Fruit fly (Drosophila melanogaster): Measurements from ENCODE around the gene Pxn.

Pxn gene

DNA sequence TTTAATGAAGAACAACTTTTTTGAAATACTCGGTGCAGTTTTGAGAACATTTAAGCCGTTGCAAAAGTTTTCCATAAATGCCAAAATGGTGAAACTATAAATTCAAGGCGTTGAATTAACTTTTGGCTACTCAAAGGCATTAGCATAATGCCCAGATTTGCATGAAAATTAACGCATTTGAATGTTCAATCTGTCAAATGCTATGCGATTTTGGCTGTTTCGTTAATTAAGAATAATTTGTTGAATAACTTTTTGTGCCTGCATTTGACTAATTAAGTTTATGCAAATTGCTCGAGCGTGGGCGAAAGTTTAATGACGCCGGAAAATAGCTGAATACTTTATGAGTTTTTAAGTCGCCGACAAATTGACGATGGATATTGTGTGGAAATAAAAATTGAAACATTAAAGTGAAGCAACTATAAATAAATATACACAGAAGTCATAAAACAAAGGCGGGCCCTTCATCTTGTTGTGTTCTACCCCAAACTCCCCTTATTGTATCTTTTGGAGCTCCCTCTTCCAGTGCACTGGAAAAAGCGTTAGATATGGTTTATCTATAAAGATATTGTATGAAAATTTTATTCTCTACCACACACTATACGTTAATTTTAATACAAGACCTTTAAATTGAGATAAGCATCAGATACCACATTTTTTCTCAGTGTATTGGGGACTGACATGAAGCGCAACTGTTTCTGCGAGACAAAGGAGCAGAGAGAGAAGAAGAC is 77.6 kb downstream of the Pxn start (continued):
- TF ChIP-seq OdsH (GFP tag; optimal IDR thresholded peaks at IDR 0.05) (peak; percentile 91), Lpt (GFP tag; optimal IDR thresholded peaks at IDR 0.05) (peak; percentile 65), CG6792 (GFP tag; optimal IDR thresholded peaks at IDR 0.05) (peak; percentile 94), dac (GFP tag; optimal IDR thresholded peaks at IDR 0.05) (no peak), eg (GFP tag; IDR thresholded peaks at IDR 0.05) (peak; percentile 84), achi (GFP tag; optimal IDR thresholded peaks at IDR 0.05) (peak; percentile 90), Sox14 (GFP tag; optimal IDR thresholded peaks at IDR 0.05) (peak; percentile 98), Eip93F (GFP tag; optimal IDR thresholded peaks at IDR 0.05) (peak; percentile 91), spab (GFP tag; optimal IDR thresholded peaks at IDR 0.05) (peak; percentile 91), topi (GFP tag; optimal IDR thresholded peaks at IDR 0.05) (peak; percentile 96)
